Fruit fly (Drosophila melanogaster) whole organism, embryonic: ENCODE data around the gene Nsf2.
A peak's percentile ranks its signal among the peaks of the same experiment; 100 is the strongest.

ENCODE experiments used
- Adf1 ChIP-seq: fragments of 200-800 bp; sonication (Bioruptor generic); IDR thresholded peaks from 2 replicates; pipeline ENCODE4 v1.3.6; 2022; ENCODE audit warnings: missing biosample characterization, missing genetic modification characterization
- Antp ChIP-seq: fragments of 200-800 bp; sonication (Bioruptor generic); optimal IDR thresholded peaks from 3 replicates; lab custom pipeline; 2016; ENCODE audit warnings: missing biosample characterization, missing genetic modification characterization
- C15 ChIP-seq: fragments of 200-800 bp; sonication (Bioruptor generic); IDR thresholded peaks from 3 replicates; pipeline ENCODE4 v1.3.6; 2022; ENCODE audit warnings: missing biosample characterization, missing genetic modification characterization
- CG10462 ChIP-seq: fragments of 200-800 bp; sonication (Bioruptor generic); optimal IDR thresholded peaks from 2 replicates; lab custom pipeline; 2016; ENCODE audit warnings: missing biosample characterization, missing genetic modification characterization
- CG11723 ChIP-seq: fragments of 200-800 bp; sonication (Bioruptor generic); optimal IDR thresholded peaks from 2 replicates; lab custom pipeline; 2017; ENCODE audit warnings: missing biosample characterization, mild to moderate bottlenecking, missing genetic modification characterization
- CG12769 ChIP-seq: fragments of 200-800 bp; sonication (Bioruptor generic); optimal IDR thresholded peaks from 2 replicates; lab custom pipeline; 2019; ENCODE audit warnings: missing biosample characterization, mild to moderate bottlenecking, missing genetic modification characterization, moderate library complexity
- CG12942 ChIP-seq: fragments of 200-800 bp; sonication (Bioruptor generic); optimal IDR thresholded peaks from 3 replicates; lab custom pipeline; 2016; ENCODE audit warnings: missing biosample characterization, missing genetic modification characterization
- CG14050 ChIP-seq: fragments of 200-800 bp; sonication (Bioruptor generic); IDR thresholded peaks from 3 replicates; pipeline ENCODE4 v1.3.6; 2022; ENCODE audit warnings: missing biosample characterization, missing genetic modification characterization
- CG16813 ChIP-seq: fragments of 200-800 bp; sonication (Bioruptor generic); IDR thresholded peaks from 3 replicates; pipeline ENCODE4 v1.3.6; 2022; ENCODE audit warnings: missing biosample characterization, missing genetic modification characterization; ENCODE audit not compliant: partially characterized antibody
- CG17829 ChIP-seq: fragments of 200-800 bp; optimal IDR thresholded peaks from 2 replicates; lab custom pipeline; 2019; ENCODE audit warnings: missing biosample characterization, mild to moderate bottlenecking, missing genetic modification characterization, moderate library complexity
- CG18599 ChIP-seq: fragments of 200-800 bp; sonication (Bioruptor generic); optimal IDR thresholded peaks from 3 replicates; lab custom pipeline; 2017; ENCODE audit warnings: missing biosample characterization, missing genetic modification characterization, mild to moderate bottlenecking, moderate library complexity, missing genetic modification reagents
- CG18619 ChIP-seq: fragments of 200-800 bp; sonication (Bioruptor generic); optimal IDR thresholded peaks from 3 replicates; lab custom pipeline; 2017; ENCODE audit warnings: missing biosample characterization, mild to moderate bottlenecking, missing genetic modification characterization
- CG18764 ChIP-seq: fragments of 200-800 bp; sonication (Bioruptor generic); optimal IDR thresholded peaks from 3 replicates; lab custom pipeline; 2016; ENCODE audit warnings: missing biosample characterization, missing genetic modification characterization
- CG2116 ChIP-seq: fragments of 200-800 bp; sonication (Bioruptor generic); optimal IDR thresholded peaks from 3 replicates; lab custom pipeline; 2018; ENCODE audit warnings: missing biosample characterization, mild to moderate bottlenecking, missing genetic modification characterization
- CG30020 ChIP-seq: fragments of 200-800 bp; optimal IDR thresholded peaks from 2 replicates; lab custom pipeline; 2019; ENCODE audit warnings: missing biosample characterization, mild to moderate bottlenecking, missing genetic modification characterization, moderate library complexity
- CG31224 ChIP-seq: fragments of 200-800 bp; sonication (Bioruptor generic); IDR thresholded peaks from 2 replicates; pipeline ENCODE4 v1.3.6; 2022; ENCODE audit warnings: missing biosample characterization, missing genetic modification characterization
- CG5245 ChIP-seq: fragments of 200-800 bp; sonication (Bioruptor generic); optimal IDR thresholded peaks from 3 replicates; lab custom pipeline; 2016; ENCODE audit warnings: missing biosample characterization, missing genetic modification characterization
- CG7928 ChIP-seq: fragments of 200-800 bp; sonication (Bioruptor generic); optimal IDR thresholded peaks from 2 replicates; lab custom pipeline; 2017; ENCODE audit warnings: missing biosample characterization, mild to moderate bottlenecking, missing genetic modification characterization
- Chrac-16 ChIP-seq: fragments of 200-800 bp; sonication (Bioruptor generic); optimal IDR thresholded peaks from 3 replicates; lab custom pipeline; 2016; ENCODE audit warnings: missing biosample characterization, missing genetic modification characterization
- Dad ChIP-seq: fragments of 200-800 bp; sonication (Bioruptor generic); optimal IDR thresholded peaks from 3 replicates; lab custom pipeline; 2016; ENCODE audit warnings: missing biosample characterization, missing genetic modification characterization
- Dip3 ChIP-seq: fragments of 200-800 bp; sonication (Bioruptor generic); optimal IDR thresholded peaks from 3 replicates; lab custom pipeline; 2016; ENCODE audit warnings: missing biosample characterization, missing genetic modification characterization
- Elba2 ChIP-seq: fragments of 200-800 bp; sonication (Bioruptor generic); optimal IDR thresholded peaks from 3 replicates; lab custom pipeline; 2016; ENCODE audit warnings: missing biosample characterization, missing genetic modification characterization
- Lhr ChIP-seq: fragments of 200-800 bp; sonication (Bioruptor generic); optimal IDR thresholded peaks from 3 replicates; lab custom pipeline; 2017; ENCODE audit warnings: mild to moderate bottlenecking, missing biosample characterization, missing genetic modification reagents, missing genetic modification characterization
- Med ChIP-seq: fragments of 200-800 bp; sonication (Bioruptor generic); peaks from one replicate; lab custom pipeline; 2016; ENCODE audit warnings: missing biosample characterization, missing genetic modification characterization, mild to moderate bottlenecking, inconsistent platforms, moderate library complexity
- Myb ChIP-seq: fragments of 200-800 bp; sonication (Bioruptor generic); optimal IDR thresholded peaks from 2 replicates; lab custom pipeline; 2016; ENCODE audit warnings: missing biosample characterization, missing genetic modification characterization
- Scr ChIP-seq: fragments of 200-800 bp; sonication (Bioruptor generic); IDR thresholded peaks from 2 replicates; pipeline ENCODE4 v1.3.6; 2022; ENCODE audit warnings: missing biosample characterization, missing genetic modification characterization; ENCODE audit not compliant: partially characterized antibody
- Stat92E ChIP-seq, 3 experiments: fragments of >200 bp in 2 of 3; fragments of 200-800 bp in 1 of 3; sonication (Bioruptor generic) in 1 of 3; optimal IDR thresholded peaks; 2 replicates each; lab custom pipeline; 2017 to 2019; ENCODE audit warnings: missing biosample characterization in 3 of 3, missing genetic modification characterization in 3 of 3, mild to moderate bottlenecking in 1 of 3, moderate library complexity in 1 of 3
- bsh ChIP-seq, 2 experiments: fragments of 200-800 bp; sonication (Bioruptor generic); optimal IDR thresholded peaks; 2 replicates each; lab custom pipeline; 2017 to 2018; ENCODE audit warnings: mild to moderate bottlenecking in 2 of 2, missing biosample characterization in 2 of 2, missing genetic modification characterization in 2 of 2, moderate library complexity in 1 of 2
- crp ChIP-seq, 2 experiments: fragments of 200-800 bp; sonication (Bioruptor generic); optimal IDR thresholded peaks; 2 replicates in 1 of 2; 3 replicates in 1 of 2; lab custom pipeline; 2017; ENCODE audit warnings: missing biosample characterization in 2 of 2, missing genetic modification characterization in 2 of 2, mild to moderate bottlenecking in 1 of 2, moderate library complexity in 1 of 2
- eve ChIP-seq, 2 experiments: fragments of >200 bp; optimal IDR thresholded peaks; 2 replicates each; lab custom pipeline; 2017; ENCODE audit warnings: missing biosample characterization in 2 of 2, missing genetic modification characterization in 2 of 2
- ewg ChIP-seq: fragments of 200-800 bp; sonication (Bioruptor generic); optimal IDR thresholded peaks from 3 replicates; lab custom pipeline; 2017; ENCODE audit warnings: mild to moderate bottlenecking, missing biosample characterization, missing genetic modification reagents, missing genetic modification characterization
- ftz-f1 ChIP-seq: fragments of 200-800 bp; sonication (Bioruptor generic); optimal IDR thresholded peaks from 2 replicates; lab custom pipeline; 2016; ENCODE audit warnings: missing biosample characterization, missing genetic modification characterization
- gem ChIP-seq: fragments of 200-800 bp; sonication (Bioruptor generic); optimal IDR thresholded peaks from 2 replicates; lab custom pipeline; 2019; ENCODE audit warnings: missing biosample characterization, mild to moderate bottlenecking, missing genetic modification characterization, moderate library complexity
- grau ChIP-seq: fragments of 200-800 bp; optimal IDR thresholded peaks from 3 replicates; lab custom pipeline; 2019; ENCODE audit warnings: missing biosample characterization, mild to moderate bottlenecking, missing genetic modification characterization, moderate library complexity
- h ChIP-seq: fragments of >200 bp; optimal IDR thresholded peaks from 2 replicates; lab custom pipeline; 2017
- kni ChIP-seq: fragments of 200-800 bp; sonication (Bioruptor generic); optimal IDR thresholded peaks from 3 replicates; lab custom pipeline; 2017; ENCODE audit warnings: mild to moderate bottlenecking, missing biosample characterization, missing genetic modification reagents, missing genetic modification characterization
- lab ChIP-seq: fragments of 200-800 bp; sonication (Bioruptor generic); optimal IDR thresholded peaks from 3 replicates; lab custom pipeline; 2017; ENCODE audit warnings: missing biosample characterization, missing genetic modification characterization, mild to moderate bottlenecking, moderate library complexity, missing genetic modification reagents
- lola ChIP-seq, 3 experiments: fragments of >200 bp in 2 of 3; fragments of 200-800 bp in 1 of 3; sonication (Bioruptor generic) in 1 of 3; optimal IDR thresholded peaks; 2 replicates each; lab custom pipeline; 2017 to 2019; ENCODE audit warnings: missing biosample characterization in 3 of 3, missing genetic modification characterization in 3 of 3, mild to moderate bottlenecking in 1 of 3, moderate library complexity in 1 of 3
- maf-S ChIP-seq: fragments of 200-800 bp; sonication (Bioruptor generic); optimal IDR thresholded peaks from 2 replicates; lab custom pipeline; 2016; ENCODE audit warnings: missing biosample characterization, missing genetic modification characterization
- mirr ChIP-seq: fragments of 200-800 bp; sonication (Bioruptor generic); optimal IDR thresholded peaks from 3 replicates; lab custom pipeline; 2018; ENCODE audit warnings: missing biosample characterization, mild to moderate bottlenecking, missing genetic modification characterization
- mld ChIP-seq: fragments of 200-800 bp; sonication (Bioruptor generic); IDR thresholded peaks from 3 replicates; pipeline ENCODE4 v1.3.6; 2022; ENCODE audit warnings: missing biosample characterization, missing genetic modification characterization; ENCODE audit not compliant: partially characterized antibody
- nau ChIP-seq: fragments of 200-800 bp; sonication (Bioruptor generic); optimal IDR thresholded peaks from 3 replicates; lab custom pipeline; 2017; ENCODE audit warnings: missing biosample characterization, mild to moderate bottlenecking, missing genetic modification characterization, missing genetic modification reagents
- sna ChIP-seq: fragments of 200-800 bp; sonication (Bioruptor generic); IDR thresholded peaks from 2 replicates; pipeline ENCODE4 v1.3.6; 2022; ENCODE audit warnings: missing biosample characterization, missing genetic modification characterization; ENCODE audit not compliant: partially characterized antibody
- ssp ChIP-seq: fragments of 200-800 bp; sonication (Bioruptor generic); IDR thresholded peaks from 2 replicates; pipeline ENCODE4 v1.3.6; 2022; ENCODE audit warnings: missing biosample characterization, missing genetic modification characterization
- stwl ChIP-seq: fragments of 200-800 bp; sonication (Bioruptor generic); optimal IDR thresholded peaks from 3 replicates; lab custom pipeline; 2018; ENCODE audit warnings: missing biosample characterization, mild to moderate bottlenecking, missing genetic modification characterization, moderate library complexity
- ttk ChIP-seq: fragments of 200-800 bp; sonication (Bioruptor generic); IDR thresholded peaks from 2 replicates; pipeline ENCODE4 v2.1.2; 2022; ENCODE audit warnings: missing biosample characterization, missing genetic modification characterization
- twi ChIP-seq: fragments of 200-800 bp; optimal IDR thresholded peaks from 2 replicates; lab custom pipeline; 2019; ENCODE audit warnings: missing biosample characterization, mild to moderate bottlenecking, missing genetic modification characterization, moderate library complexity
- vfl ChIP-seq: fragments of 200-800 bp; sonication (Bioruptor generic); optimal IDR thresholded peaks from 2 replicates; lab custom pipeline; 2016; ENCODE audit warnings: missing biosample characterization, missing genetic modification characterization
- zen2 ChIP-seq: fragments of 200-800 bp; sonication (Bioruptor generic); IDR thresholded peaks from 3 replicates; pipeline ENCODE4 v1.3.6; 2022; ENCODE audit warnings: missing biosample characterization, missing genetic modification characterization; ENCODE audit not compliant: partially characterized antibody

The Nsf2 gene

DNA sequence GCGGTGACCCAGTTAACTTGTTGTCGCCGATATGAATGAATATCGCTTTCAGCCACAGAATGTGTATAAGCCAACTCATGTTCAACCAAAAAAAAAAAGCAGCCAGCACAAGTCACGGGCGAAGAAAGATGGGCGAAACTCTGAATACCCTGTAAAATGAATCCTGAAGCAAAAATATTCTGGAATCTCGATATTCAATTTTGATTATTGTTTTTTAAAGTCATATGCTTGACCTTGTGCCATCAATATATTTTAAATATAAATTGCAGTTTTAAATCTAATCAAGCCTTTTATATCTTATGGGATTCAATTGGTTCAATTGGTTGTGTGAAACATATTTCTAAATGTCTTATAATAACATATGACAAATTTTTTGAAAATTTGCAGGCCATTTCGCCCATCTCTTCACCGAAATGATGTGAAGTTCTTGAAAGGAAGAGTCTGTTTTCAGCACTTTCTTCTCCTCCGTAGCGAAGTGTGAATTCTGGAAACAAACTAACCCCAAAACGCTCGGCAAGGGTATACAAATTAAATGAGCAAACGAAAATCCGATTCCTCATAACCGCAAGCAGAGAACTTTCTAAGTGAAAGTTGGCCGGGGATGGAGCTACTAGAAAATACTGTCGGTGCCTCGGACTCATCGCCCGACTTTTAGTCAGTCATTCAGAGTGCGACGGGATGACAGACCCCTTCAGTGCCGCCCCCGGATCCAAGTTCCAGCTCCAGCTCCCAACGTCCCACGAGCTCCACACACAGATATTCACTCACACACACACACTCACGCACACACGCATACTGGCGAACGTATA is 22.0 kb downstream of the Nsf2 start (continued):
- no peak for TF ChIP-seq Myb
- no peak for TF ChIP-seq CG17829 (tag; lab: Kevin White, UChicago)
- no peak for TF ChIP-seq CG5245 (GFP tag; lab: Kevin White, UChicago)
- TF ChIP-seq sna (GFP tag; lab: Robert Waterston, UW): no peak
- TF ChIP-seq twi (tag; lab: Kevin White, UChicago): no peak
- TF ChIP-seq maf-S (GFP tag; lab: Kevin White, UChicago): no peak
- TF ChIP-seq CG2116 (GFP tag; lab: Kevin White, UChicago): no peak
- TF ChIP-seq grau (tag; lab: Kevin White, UChicago): no peak
- TF ChIP-seq mirr: no peak
- no peak for TF ChIP-seq Dip3 (GFP tag; lab: Kevin White, UChicago)
- peak in 1 of 2 experiments; percentile 32 for TF ChIP-seq bsh (GFP tag; optimal IDR thresholded peaks at IDR 0.05; lab: Kevin White, UChicago)
- TF ChIP-seq Stat92E (GFP tag; optimal IDR thresholded peaks at IDR 0.05; lab: Kevin White, UChicago): no peak
- no peak for TF ChIP-seq C15 (GFP tag; lab: Robert Waterston, UW)
- TF ChIP-seq nau (GFP tag; lab: Kevin White, UChicago): no peak
- peak; percentile 32 for TF ChIP-seq gem (tag; lab: Kevin White, UChicago)
- no peak for TF ChIP-seq ssp (GFP tag; lab: Robert Waterston, UW)
- TF ChIP-seq CG18619: no peak
- no peak for TF ChIP-seq kni (GFP tag; lab: Kevin White, UChicago)
- TF ChIP-seq CG11723: no peak
- TF ChIP-seq lab (GFP tag; lab: Kevin White, UChicago): no peak
- TF ChIP-seq h: no peak
- TF ChIP-seq vfl (GFP tag; lab: Kevin White, UChicago): no peak
- TF ChIP-seq crp (GFP tag; optimal IDR thresholded peaks at IDR 0.05; lab: Kevin White, UChicago): no peak
- peak in 1 of 3 experiments; percentile 12 for TF ChIP-seq lola (GFP tag; optimal IDR thresholded peaks at IDR 0.05; lab: Kevin White, UChicago)
- TF ChIP-seq ftz-f1 (GFP tag; lab: Kevin White, UChicago): no peak
- TF ChIP-seq CG12769 (tag; lab: Kevin White, UChicago): no peak
- no peak for TF ChIP-seq Antp (GFP tag; lab: Kevin White, UChicago)
- TF ChIP-seq CG31224 (GFP tag; lab: Robert Waterston, UW): no peak
- peak in 1 of 2 experiments; percentile 51 for TF ChIP-seq eve (GFP tag; optimal IDR thresholded peaks at IDR 0.05; lab: Kevin White, UChicago)
- peak; percentile 54 for TF ChIP-seq Med (GFP tag; lab: Kevin White, UChicago)
- no peak for TF ChIP-seq mld (GFP tag; lab: Robert Waterston, UW)
- TF ChIP-seq ttk (GFP tag; lab: Robert Waterston, UW): no peak
- no peak for TF ChIP-seq Dad (GFP tag; lab: Kevin White, UChicago)
- no peak for TF ChIP-seq CG10462
- no peak for TF ChIP-seq CG7928 (GFP tag; lab: Kevin White, UChicago)
- TF ChIP-seq CG14050 (GFP tag; lab: Robert Waterston, UW): no peak
- TF ChIP-seq ewg (GFP tag; lab: Kevin White, UChicago): peak; percentile 16
- no peak for TF ChIP-seq CG12942 (GFP tag; lab: Kevin White, UChicago)
- no peak for TF ChIP-seq CG30020 (tag; lab: Kevin White, UChicago)
- no peak for TF ChIP-seq Elba2
- no peak for TF ChIP-seq CG18599 (GFP tag; lab: Kevin White, UChicago)
- no peak for TF ChIP-seq zen2 (GFP tag; lab: Robert Waterston, UW)
- no peak for TF ChIP-seq CG18764 (GFP tag; lab: Kevin White, UChicago)
- TF ChIP-seq Chrac-16 (GFP tag; lab: Kevin White, UChicago): no peak
- no peak for TF ChIP-seq CG16813
- TF ChIP-seq Lhr: peak; percentile 13
- no peak for TF ChIP-seq Adf1 (GFP tag; lab: Robert Waterston, UW)
- no peak for TF ChIP-seq stwl (tag; lab: Kevin White, UChicago)
- TF ChIP-seq Scr (GFP tag; lab: Robert Waterston, UW): no peak
